Fruit fly (Drosophila melanogaster) whole organism: ENCODE results near the gene CG6999.

Experiments
- CG8478 ChIP-seq: fragments of >200 bp; optimal IDR thresholded peaks from 2 replicates; lab custom pipeline; 2018; ENCODE audit warnings: inconsistent platforms
- Dll ChIP-seq: fragments of >200 bp; optimal IDR thresholded peaks from 2 replicates; lab custom pipeline; 2017
- EcR ChIP-seq, 2 experiments: fragments of >200 bp; optimal IDR thresholded peaks; 2 replicates each; lab custom pipeline; 2017; ENCODE audit warnings: missing biosample characterization in 2 of 2, missing genetic modification characterization in 2 of 2, missing genetic modification reagents in 2 of 2
- pan ChIP-seq: fragments of >200 bp; optimal IDR thresholded peaks from 2 replicates; lab custom pipeline; 2017
- psq ChIP-seq: fragments of >200 bp; optimal IDR thresholded peaks from 2 replicates; lab custom pipeline; 2017
- usp ChIP-seq: fragments of >200 bp; optimal IDR thresholded peaks from 2 replicates; lab custom pipeline; 2017; ENCODE audit warnings: missing biosample characterization, missing genetic modification characterization, mixed read lengths

The CG6999 gene

DNA sequence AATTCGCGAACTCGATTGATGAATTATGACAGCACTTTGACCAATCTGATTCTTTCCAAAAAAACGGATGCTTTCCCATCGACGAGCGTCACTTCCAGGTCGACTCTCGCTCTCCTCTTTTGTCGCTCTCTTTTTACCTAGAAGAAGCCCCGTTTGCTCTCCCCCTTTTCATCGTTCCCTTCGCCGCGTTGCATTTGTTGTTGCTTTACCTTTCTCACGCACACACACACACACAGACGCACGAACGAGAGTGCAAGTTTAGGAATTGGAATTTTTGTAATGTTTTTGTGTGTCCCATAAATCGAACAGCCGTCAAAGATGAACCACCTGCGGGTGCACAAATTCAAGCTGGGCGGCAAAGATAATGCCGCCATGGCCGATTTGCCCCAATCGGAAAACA is 39.2 kb upstream of the CG6999 start:
- TF ChIP-seq psq (lab: Kevin White, UChicago), result no peak

dm6 chrX:9060078-9060477 is 28.1 kb upstream of the CG6999 start:
- TF ChIP-seq pan (lab: Kevin White, UChicago) (no peak), Dll (lab: Kevin White, UChicago) (no peak), CG8478 (lab: Kevin White, UChicago) (no peak), EcR (GFP tag; optimal IDR thresholded peaks at IDR 0.05; lab: Kevin White, UChicago) (no peak)

- TF ChIP-seq Dll (lab: Kevin White, UChicago), result no peak
- TF ChIP-seq psq (lab: Kevin White, UChicago), result no peak
- no peak for TF ChIP-seq pan (lab: Kevin White, UChicago)
- no peak for TF ChIP-seq EcR (GFP tag; optimal IDR thresholded peaks at IDR 0.05; lab: Kevin White, UChicago)
- TF ChIP-seq usp (GFP tag; lab: Kevin White, UChicago), result no peak
- no peak for TF ChIP-seq CG8478 (lab: Kevin White, UChicago)
Observed at dm6 chrX:9061299-9061698, 26.9 kb upstream of the CG6999 start.

DNA sequence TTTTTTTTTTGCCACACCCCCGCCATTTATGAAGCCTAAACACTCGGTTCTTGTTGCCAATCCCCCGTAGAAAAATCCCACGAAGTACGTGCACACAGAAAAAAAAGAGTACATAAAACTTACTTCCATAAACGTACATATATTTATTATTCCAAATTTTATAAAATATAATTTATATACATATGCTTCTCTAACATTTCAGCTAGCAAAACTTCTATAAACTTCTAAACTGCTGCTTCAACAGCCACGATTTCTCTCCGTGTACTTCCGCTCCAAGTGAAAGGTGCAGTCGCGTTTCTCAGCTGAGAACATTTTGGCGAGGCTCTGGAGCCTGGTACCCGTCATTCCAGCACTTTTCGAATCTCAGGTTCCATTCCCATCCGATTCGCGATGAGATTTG is 25.5 kb upstream of the CG6999 start:
- TF ChIP-seq psq (lab: Kevin White, UChicago), result no peak
- TF ChIP-seq CG8478 (lab: Kevin White, UChicago), result no peak
- TF ChIP-seq pan (lab: Kevin White, UChicago), result no peak
- no peak for TF ChIP-seq Dll (lab: Kevin White, UChicago)
- no peak for TF ChIP-seq EcR (GFP tag; optimal IDR thresholded peaks at IDR 0.05; lab: Kevin White, UChicago)
- no peak for TF ChIP-seq usp (GFP tag; lab: Kevin White, UChicago)

- no peak for TF ChIP-seq usp (GFP tag; lab: Kevin White, UChicago)
- TF ChIP-seq EcR (GFP tag; optimal IDR thresholded peaks at IDR 0.05; lab: Kevin White, UChicago), result no peak
- TF ChIP-seq Dll (lab: Kevin White, UChicago), result no peak
- no peak for TF ChIP-seq psq (lab: Kevin White, UChicago)
- no peak for TF ChIP-seq pan (lab: Kevin White, UChicago)
- no peak for TF ChIP-seq CG8478 (lab: Kevin White, UChicago)
Observed at dm6 chrX:9063425-9063824, 24.7 kb upstream of the CG6999 start.

- TF ChIP-seq psq (lab: Kevin White, UChicago), result no peak
- TF ChIP-seq pan (lab: Kevin White, UChicago), result no peak
- TF ChIP-seq usp (GFP tag; lab: Kevin White, UChicago), result no peak
- no peak for TF ChIP-seq Dll (lab: Kevin White, UChicago)
- TF ChIP-seq CG8478 (lab: Kevin White, UChicago), result no peak
- no peak for TF ChIP-seq EcR (GFP tag; optimal IDR thresholded peaks at IDR 0.05; lab: Kevin White, UChicago)
Observed at dm6 chrX:9064029-9064428, 24.1 kb upstream of the CG6999 start.

DNA sequence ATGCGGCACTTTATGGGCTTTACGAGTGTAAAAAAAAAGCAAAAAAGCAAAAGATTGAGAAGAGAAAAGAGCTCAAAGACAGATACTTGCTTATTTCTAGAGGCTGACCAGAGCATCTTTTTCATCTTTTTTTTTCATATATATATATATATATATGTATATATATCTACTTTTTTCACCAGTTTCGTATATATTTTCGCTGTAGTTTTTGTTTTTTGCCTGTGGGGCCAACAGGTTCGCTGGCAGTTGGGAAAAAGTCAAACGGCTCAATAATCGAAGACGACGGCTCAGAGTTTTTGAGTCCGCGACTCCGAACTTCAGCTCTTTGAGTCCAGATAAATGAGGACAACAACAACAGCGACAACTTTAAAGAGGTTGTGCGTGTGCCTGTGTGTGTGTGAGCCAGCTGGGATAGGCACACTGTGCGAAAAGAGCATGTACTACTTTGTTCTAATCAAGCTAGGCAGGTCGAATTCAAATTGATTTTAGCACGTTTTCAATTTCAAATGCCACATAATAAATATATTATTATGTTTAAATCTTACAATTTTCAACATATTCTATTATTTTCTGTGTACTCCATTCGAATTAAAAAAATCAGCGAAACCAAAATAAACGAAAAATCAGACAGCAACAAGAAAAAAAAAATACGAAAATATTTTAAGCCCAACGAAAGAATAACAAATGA is 21.2 kb upstream of the CG6999 start:
- TF ChIP-seq CG8478 (lab: Kevin White, UChicago) (no peak), psq (lab: Kevin White, UChicago) (no peak), usp (GFP tag; lab: Kevin White, UChicago) (no peak), pan (lab: Kevin White, UChicago) (no peak), Dll (lab: Kevin White, UChicago) (no peak)

- TF ChIP-seq usp (GFP tag; lab: Kevin White, UChicago) (no peak), CG8478 (lab: Kevin White, UChicago) (no peak), pan (lab: Kevin White, UChicago) (no peak), EcR (GFP tag; optimal IDR thresholded peaks at IDR 0.05; lab: Kevin White, UChicago) (no peak), Dll (lab: Kevin White, UChicago) (no peak), psq (lab: Kevin White, UChicago) (no peak)
Observed at dm6 chrX:9067754-9068477, 20.3 kb upstream of the CG6999 start, which contains the start of gene CG15365. Gene CG15365, minus strand, starts transcription at chrX:9067983.

DNA sequence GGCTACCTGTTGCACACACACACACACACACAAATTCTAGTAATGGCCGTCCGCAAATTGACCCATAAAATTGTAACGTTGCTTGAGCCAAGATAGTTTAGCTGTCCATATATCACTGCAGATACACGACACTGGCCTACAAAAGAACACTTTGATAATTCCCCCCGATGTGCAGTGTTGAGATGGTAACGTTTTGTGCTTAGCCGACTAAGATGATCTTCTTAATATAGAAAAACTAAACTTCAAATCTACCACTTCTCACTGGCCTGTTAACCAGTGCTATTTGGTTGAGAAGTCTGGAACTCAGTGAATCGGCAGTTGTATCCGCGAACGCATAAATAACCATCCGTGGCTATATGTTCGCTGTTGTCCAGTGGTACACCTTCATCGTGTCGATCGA is 19.3 kb upstream of the CG6999 start:
- TF ChIP-seq usp (GFP tag; lab: Kevin White, UChicago) (no peak), pan (lab: Kevin White, UChicago) (no peak), EcR (GFP tag; optimal IDR thresholded peaks at IDR 0.05; lab: Kevin White, UChicago) (no peak), CG8478 (lab: Kevin White, UChicago) (no peak), Dll (lab: Kevin White, UChicago) (no peak), psq (lab: Kevin White, UChicago) (no peak)

DNA sequence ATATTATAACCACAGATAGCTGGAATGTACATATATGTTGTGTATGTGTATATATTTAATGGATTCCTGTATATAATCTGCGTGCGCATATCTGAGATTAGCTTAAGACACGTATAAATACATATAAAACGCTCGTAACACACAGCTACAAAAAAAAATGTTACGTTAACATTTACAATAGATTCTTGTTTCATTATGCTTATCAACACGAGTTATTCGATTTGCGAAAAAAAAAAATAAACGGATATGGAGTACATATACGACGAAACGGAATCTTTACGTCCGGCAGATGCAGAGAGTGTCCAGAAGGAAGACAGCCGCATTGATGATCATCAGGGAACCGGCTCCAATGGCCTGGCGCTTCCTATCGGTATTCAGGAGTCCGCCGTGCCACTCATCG is 16.9 kb upstream of the CG6999 start, which contains the start of gene CG10970:
TSS of gene CG10970 (minus strand) at position 101 of the 400 bp plus-strand sequence.
- TF ChIP-seq usp (GFP tag; lab: Kevin White, UChicago) (no peak), EcR (GFP tag; optimal IDR thresholded peaks at IDR 0.05; lab: Kevin White, UChicago) (no peak), pan (lab: Kevin White, UChicago) (no peak), CG8478 (lab: Kevin White, UChicago) (no peak), psq (lab: Kevin White, UChicago) (no peak), Dll (lab: Kevin White, UChicago) (no peak)

DNA sequence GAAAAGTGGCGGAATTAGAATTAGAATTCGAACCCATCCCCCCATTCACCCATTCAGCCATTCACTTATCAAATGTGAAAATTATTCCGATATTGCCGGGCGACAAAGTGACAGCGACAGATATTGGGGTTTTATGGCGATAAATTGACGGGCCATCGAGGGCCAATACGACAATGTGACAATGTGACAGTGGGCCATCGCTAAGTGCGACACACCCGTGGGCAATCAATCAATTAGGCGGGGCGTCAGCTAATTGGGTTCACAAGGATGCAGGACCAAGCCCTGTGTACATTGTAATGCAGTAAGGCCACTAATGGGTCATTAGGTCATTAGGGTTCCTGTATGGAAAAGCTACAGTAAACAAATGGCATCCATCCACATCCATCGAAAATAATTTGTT is 14.1 kb upstream of the CG6999 start:
- TF ChIP-seq psq (lab: Kevin White, UChicago), result no peak
- no peak for TF ChIP-seq Dll (lab: Kevin White, UChicago)
- TF ChIP-seq CG8478 (lab: Kevin White, UChicago), result no peak
- TF ChIP-seq usp (GFP tag; lab: Kevin White, UChicago), result no peak
- TF ChIP-seq EcR (GFP tag; optimal IDR thresholded peaks at IDR 0.05; lab: Kevin White, UChicago), result no peak
- no peak for TF ChIP-seq pan (lab: Kevin White, UChicago)
